Fruit fly (Drosophila melanogaster) whole organism, wandering third instar larva: ENCODE data around the gene spen.

Experiments used
- Abd-B ChIP-seq: fragments of >200 bp; optimal IDR thresholded peaks from 2 replicates; lab custom pipeline; 2017; ENCODE audit warnings: missing biosample characterization, missing genetic modification characterization
- CG9705 ChIP-seq: fragments of 200-800 bp; sonication (Bioruptor generic); optimal IDR thresholded peaks from 2 replicates; lab custom pipeline; 2018; ENCODE audit warnings: missing biosample characterization, mild to moderate bottlenecking, missing genetic modification characterization
- Dif ChIP-seq: fragments of 200-275, 200-300 bp; sonication (Bioruptor generic); optimal IDR thresholded peaks from 2 replicates; lab custom pipeline; 2018; ENCODE audit warnings: missing biosample characterization, missing genetic modification characterization; ENCODE audit not compliant: partially characterized antibody
- HLH106 ChIP-seq: fragments of 200-800 bp; optimal IDR thresholded peaks from 3 replicates; lab custom pipeline; 2019; ENCODE audit warnings: missing biosample characterization, mild to moderate bottlenecking, missing genetic modification characterization, moderate library complexity
- Hr78 ChIP-seq: fragments of >200 bp; optimal IDR thresholded peaks from 2 replicates; lab custom pipeline; 2017; ENCODE audit warnings: missing biosample characterization, missing genetic modification characterization
- Hr83 ChIP-seq: fragments of 200-300 bp; sonication (Bioruptor generic); optimal IDR thresholded peaks from 2 replicates; lab custom pipeline; 2016; ENCODE audit warnings: missing biosample characterization, mild to moderate bottlenecking, missing genetic modification characterization, moderate library complexity; ENCODE audit not compliant: poor library complexity, severe bottlenecking
- Jra ChIP-seq: sonication (Bioruptor generic); optimal IDR thresholded peaks from 2 replicates; lab custom pipeline; 2016; ENCODE audit warnings: missing biosample characterization, missing genetic modification characterization
- br ChIP-seq: fragments of 200-800 bp; sonication (Bioruptor generic); optimal IDR thresholded peaks from 2 replicates; lab custom pipeline; 2016; ENCODE audit warnings: missing biosample characterization, missing genetic modification characterization
- h ChIP-seq: fragments of 200-800 bp; sonication (Bioruptor generic); optimal IDR thresholded peaks from 3 replicates; lab custom pipeline; 2016; ENCODE audit warnings: missing biosample characterization, mild to moderate bottlenecking, missing genetic modification characterization
- pan ChIP-seq: fragments of >200 bp; optimal IDR thresholded peaks from 2 replicates; lab custom pipeline; 2017
- psq ChIP-seq: fragments of 200-800 bp; sonication (Bioruptor generic); optimal IDR thresholded peaks from 3 replicates; lab custom pipeline; 2017; ENCODE audit warnings: missing biosample characterization, mild to moderate bottlenecking, missing genetic modification characterization, moderate library complexity
- rgr ChIP-seq: fragments of 200-800 bp; sonication (Bioruptor generic); optimal IDR thresholded peaks from 3 replicates; lab custom pipeline; 2016; ENCODE audit warnings: missing biosample characterization, mild to moderate bottlenecking, missing genetic modification characterization
- tai ChIP-seq: sonication (Bioruptor generic); optimal IDR thresholded peaks from 2 replicates; lab custom pipeline; 2016; ENCODE audit warnings: missing biosample characterization, missing genetic modification characterization
- usp ChIP-seq: fragments of >200 bp; optimal IDR thresholded peaks from 2 replicates; lab custom pipeline; 2017; ENCODE audit warnings: missing biosample characterization, missing genetic modification characterization

- TF ChIP-seq psq (GFP tag; lab: Kevin White, UChicago) (no peak), h (no peak), br (GFP tag; lab: Kevin White, UChicago) (no peak), rgr (GFP tag; lab: Kevin White, UChicago) (no peak), Jra (GFP tag; lab: Kevin White, UChicago) (no peak), Dif (GFP tag; lab: Kevin White, UChicago) (no peak), Hr83 (GFP tag; lab: Kevin White, UChicago) (no peak), CG9705 (GFP tag; lab: Kevin White, UChicago) (no peak), Abd-B (GFP tag; lab: Kevin White, UChicago) (no peak), usp (GFP tag; lab: Kevin White, UChicago) (no peak), HLH106 (tag; lab: Kevin White, UChicago) (no peak), Hr78 (GFP tag; lab: Kevin White, UChicago) (no peak), pan (lab: Kevin White, UChicago) (no peak), tai (GFP tag; lab: Kevin White, UChicago) (no peak)
Measured at dm6 chr2L:175727-176126, 16.9 kb downstream of the spen start.
